Fruit fly (Drosophila melanogaster) whole organism, wandering third instar larva: ENCODE results near the gene DIP-beta.

Experiments used
- Dfd ChIP-seq: fragments of >200 bp; optimal IDR thresholded peaks from 2 replicates; lab custom pipeline; 2017; ENCODE audit warnings: missing biosample characterization, missing genetic modification characterization
- usp ChIP-seq: fragments of >200 bp; optimal IDR thresholded peaks from 2 replicates; lab custom pipeline; 2017; ENCODE audit warnings: missing biosample characterization, missing genetic modification characterization

DNA sequence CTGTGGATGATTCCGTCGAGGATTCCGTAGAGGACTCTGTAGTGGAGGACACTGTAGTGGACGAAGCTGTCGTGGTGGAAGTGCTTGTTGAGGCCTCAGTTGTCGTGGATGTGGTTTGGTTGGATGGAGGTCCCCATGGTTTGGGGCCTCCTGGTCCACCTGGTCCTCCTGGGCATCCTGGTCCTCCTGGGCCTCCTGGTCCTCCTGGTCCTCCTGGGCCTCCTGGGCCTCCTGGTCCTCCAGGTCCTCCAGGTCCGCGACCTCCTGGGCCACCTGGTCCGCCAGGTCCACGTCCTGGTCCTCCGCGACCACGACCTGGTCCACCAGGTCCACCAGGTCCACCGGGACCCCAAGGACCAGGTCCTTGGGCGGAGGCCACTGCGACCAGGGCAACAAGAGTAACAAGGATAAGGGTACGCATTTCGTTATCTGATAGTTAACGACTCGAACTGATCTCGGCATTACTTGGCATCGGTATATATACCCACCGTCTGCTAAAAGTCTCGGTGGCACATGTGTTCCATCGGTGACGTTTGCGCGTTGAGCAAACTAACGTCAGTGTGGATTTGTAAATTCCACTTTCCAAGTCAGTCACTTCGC lies 60.6 kb downstream of the DIP-beta start, which contains the start of gene lcs:
- TF ChIP-seq Dfd: peak; percentile 99
- no peak for TF ChIP-seq usp
